Fruit fly (Drosophila melanogaster) whole organism, prepupa: ENCODE measurements around the gene CG13282.

Experiments
- CG16779 ChIP-seq: fragments of 200-800 bp; sonication (Bioruptor generic); optimal IDR thresholded peaks from 3 replicates; lab custom pipeline; 2017; ENCODE audit warnings: missing biosample characterization, mild to moderate bottlenecking, missing genetic modification characterization
- CG3032 ChIP-seq: fragments of 200-800 bp; optimal IDR thresholded peaks from 2 replicates; lab custom pipeline; 2019; ENCODE audit warnings: missing biosample characterization, mild to moderate bottlenecking, missing genetic modification characterization, moderate library complexity
- CG6792 ChIP-seq: fragments of 200-800 bp; sonication (Bioruptor generic); optimal IDR thresholded peaks from 3 replicates; lab custom pipeline; 2016; ENCODE audit warnings: missing biosample characterization, missing genetic modification characterization
- OdsH ChIP-seq: fragments of 200-800 bp; sonication (Bioruptor generic); optimal IDR thresholded peaks from 3 replicates; lab custom pipeline; 2016; ENCODE audit warnings: missing biosample characterization, missing genetic modification characterization
- cyc ChIP-seq: fragments of 200-800 bp; sonication (Bioruptor generic); optimal IDR thresholded peaks from 3 replicates; lab custom pipeline; 2016; ENCODE audit warnings: missing biosample characterization, missing genetic modification characterization
- eg ChIP-seq: fragments of 200-800 bp; sonication (Bioruptor generic); IDR thresholded peaks from 3 replicates; pipeline ENCODE4 v1.3.6; 2022; ENCODE audit warnings: missing biosample characterization, missing genetic modification characterization
- fd59A ChIP-seq: fragments of 200-800 bp; sonication (Bioruptor generic); optimal IDR thresholded peaks from 2 replicates; lab custom pipeline; 2017; ENCODE audit warnings: missing biosample characterization, mild to moderate bottlenecking, missing genetic modification characterization, missing genetic modification reagents

- no peak for TF ChIP-seq CG6792
- no peak for TF ChIP-seq eg
- TF ChIP-seq fd59A (GFP tag; lab: Kevin White, UChicago) = no peak
- no peak for TF ChIP-seq CG3032
- no peak for TF ChIP-seq CG16779
- TF ChIP-seq OdsH (GFP tag; lab: Kevin White, UChicago) = no peak
- no peak for TF ChIP-seq cyc
Measured at dm6 chr2L:16787548-16787947, 46.8 kb downstream of the CG13282 start.
